Worm (Caenorhabditis elegans): Measurements from ENCODE around the gene eor-1.

- no peak for TF ChIP-seq mdl-1 (tag; optimal IDR thresholded peaks at IDR 0.05)
- no peak for TF ChIP-seq nhr-11 (tag; optimal IDR thresholded peaks at IDR 0.05)
- TF ChIP-seq saeg-2 (GFP tag; IDR thresholded peaks at IDR 0.05) = no peak
- TF ChIP-seq unc-39 (tag; optimal IDR thresholded peaks at IDR 0.05) = no peak
- no peak for TF ChIP-seq ceh-82 (tag; optimal IDR thresholded peaks at IDR 0.05)
- TF ChIP-seq unc-62 (GFP tag; optimal IDR thresholded peaks at IDR 0.05 in 1 of 2) = no peak
- no peak for TF ChIP-seq unc-62 (tag; optimal IDR thresholded peaks at IDR 0.05)
- TF ChIP-seq ama-1 (optimal IDR thresholded peaks at IDR 0.05) = no peak
These were observed 22.5 kb downstream of the eor-1 start for ce11 chrIV:4776501-4776900.

Data from whole organism, L4 larva.